Fruit fly (Drosophila melanogaster) whole organism, wandering third instar larva: ENCODE measurements around the gene CG43675.

Experiments used
- Dfd ChIP-seq: fragments of >200 bp; optimal IDR thresholded peaks from 2 replicates; lab custom pipeline; 2017; ENCODE audit warnings: missing biosample characterization, missing genetic modification characterization
- Myc ChIP-seq: fragments of >200 bp; optimal IDR thresholded peaks from 2 replicates; lab custom pipeline; 2017
- foxo ChIP-seq, 2 experiments: fragments of 200-800 bp; sonication (Bioruptor generic); optimal IDR thresholded peaks; 2 replicates in 1 of 2; 3 replicates in 1 of 2; lab custom pipeline; 2016 to 2017; ENCODE audit warnings: missing biosample characterization in 2 of 2, missing genetic modification characterization in 2 of 2
- fru ChIP-seq: fragments of 200-800 bp; sonication (Bioruptor generic); optimal IDR thresholded peaks from 3 replicates; lab custom pipeline; 2016; ENCODE audit warnings: missing biosample characterization, mild to moderate bottlenecking, missing genetic modification characterization
- h ChIP-seq: fragments of 200-800 bp; sonication (Bioruptor generic); optimal IDR thresholded peaks from 3 replicates; lab custom pipeline; 2016; ENCODE audit warnings: missing biosample characterization, mild to moderate bottlenecking, missing genetic modification characterization
- lola ChIP-seq: fragments of >200 bp; optimal IDR thresholded peaks from 2 replicates; lab custom pipeline; 2017; ENCODE audit warnings: missing biosample characterization, missing genetic modification characterization
- sage ChIP-seq: fragments of 200-800 bp; sonication (Bioruptor generic); optimal IDR thresholded peaks from 2 replicates; lab custom pipeline; 2016; ENCODE audit warnings: missing biosample characterization, mild to moderate bottlenecking, missing genetic modification characterization
- tai ChIP-seq: sonication (Bioruptor generic); optimal IDR thresholded peaks from 2 replicates; lab custom pipeline; 2016; ENCODE audit warnings: missing biosample characterization, missing genetic modification characterization

- no peak for TF ChIP-seq h (GFP tag; lab: Kevin White, UChicago)
- TF ChIP-seq fru (GFP tag; lab: Kevin White, UChicago) = no peak
- no peak for TF ChIP-seq tai
- no peak for TF ChIP-seq sage (GFP tag; lab: Kevin White, UChicago)
- TF ChIP-seq lola = no peak
- no peak for TF ChIP-seq foxo (GFP tag; optimal IDR thresholded peaks at IDR 0.05; lab: Kevin White, UChicago)
- TF ChIP-seq Myc (lab: Kevin White, UChicago) = no peak
- TF ChIP-seq Dfd = no peak
Observed at dm6 chr3R:9337402-9338254, 17.7 kb upstream of the CG43675 start.
